Fruit fly (Drosophila melanogaster): ENCODE results near the gene CG10026.

dm6 chr2L:19469751-19470150, 15.7 kb downstream of the CG10026 start:
- no peak for TF ChIP-seq CG11617 (GFP tag; optimal IDR thresholded peaks at IDR 0.05)
- no peak for TF ChIP-seq CG12768 (GFP tag; optimal IDR thresholded peaks at IDR 0.05)
- no peak for TF ChIP-seq CG7101 (tag; optimal IDR thresholded peaks at IDR 0.05)
- TF ChIP-seq tj (GFP tag; optimal IDR thresholded peaks at IDR 0.05): no peak
- TF ChIP-seq CG1620 (GFP tag; optimal IDR thresholded peaks at IDR 0.05): no peak
- TF ChIP-seq Clk (GFP tag; optimal IDR thresholded peaks at IDR 0.05): no peak
- TF ChIP-seq toe (GFP tag; optimal IDR thresholded peaks at IDR 0.05): no peak
- TF ChIP-seq CG5204 (GFP tag; optimal IDR thresholded peaks at IDR 0.05): no peak

All from whole organism, adult.